Fruit fly (Drosophila melanogaster) whole organism, embryonic: ENCODE data around the gene wapl.
A peak's percentile ranks its signal among the peaks of the same experiment; 100 is the strongest.

Experiments used
- ATbp ChIP-seq: fragments of 200-800 bp; sonication (Bioruptor generic); optimal IDR thresholded peaks from 2 replicates; lab custom pipeline; 2017; ENCODE audit warnings: missing biosample characterization, mild to moderate bottlenecking, missing genetic modification characterization, missing genetic modification reagents
- Aef1 ChIP-seq: fragments of 200-800 bp; sonication (Bioruptor generic); IDR thresholded peaks from 3 replicates; pipeline ENCODE4 v1.3.6; 2022; ENCODE audit warnings: missing biosample characterization, missing genetic modification characterization
- CG10209 ChIP-seq: fragments of 200-800 bp; sonication (Bioruptor generic); optimal IDR thresholded peaks from 3 replicates; lab custom pipeline; 2017; ENCODE audit warnings: missing biosample characterization, mild to moderate bottlenecking, missing genetic modification characterization, missing genetic modification reagents
- CG10462 ChIP-seq: fragments of 200-800 bp; sonication (Bioruptor generic); optimal IDR thresholded peaks from 2 replicates; lab custom pipeline; 2016; ENCODE audit warnings: missing biosample characterization, missing genetic modification characterization
- CG11456 ChIP-seq: fragments of 200-800 bp; sonication (Bioruptor generic); IDR thresholded peaks from 3 replicates; pipeline ENCODE4 v1.3.6; 2022; ENCODE audit warnings: missing biosample characterization, missing genetic modification characterization
- CG11695 ChIP-seq: fragments of 200-800 bp; sonication (Bioruptor generic); IDR thresholded peaks from 3 replicates; pipeline ENCODE4 v1.3.6; 2022; ENCODE audit warnings: missing biosample characterization, missing genetic modification characterization
- CG12299 ChIP-seq: fragments of 200-800 bp; sonication (Bioruptor generic); optimal IDR thresholded peaks from 2 replicates; lab custom pipeline; 2018; ENCODE audit warnings: missing biosample characterization, mild to moderate bottlenecking, missing genetic modification characterization
- CG15479 ChIP-seq: fragments of 200-800 bp; sonication (Bioruptor generic); optimal IDR thresholded peaks from 3 replicates; lab custom pipeline; 2019; ENCODE audit warnings: missing biosample characterization, mild to moderate bottlenecking, missing genetic modification characterization, moderate library complexity
- CG15601 ChIP-seq: fragments of 200-800 bp; sonication (Bioruptor generic); optimal IDR thresholded peaks from 3 replicates; lab custom pipeline; 2019; ENCODE audit warnings: missing biosample characterization, mild to moderate bottlenecking, missing genetic modification characterization, moderate library complexity
- CG1792 ChIP-seq: fragments of 200-800 bp; sonication (Bioruptor generic); optimal IDR thresholded peaks from 2 replicates; lab custom pipeline; 2016; ENCODE audit warnings: missing biosample characterization, missing genetic modification characterization
- CG3065 ChIP-seq: fragments of 200-800 bp; sonication (Bioruptor generic); optimal IDR thresholded peaks from 2 replicates; lab custom pipeline; 2016; ENCODE audit warnings: missing biosample characterization, missing genetic modification characterization
- CG3163 ChIP-seq: fragments of 200-800 bp; sonication (Bioruptor generic); optimal IDR thresholded peaks from 3 replicates; lab custom pipeline; 2016; ENCODE audit warnings: missing biosample characterization, missing genetic modification characterization
- CG32772 ChIP-seq: fragments of 200-800 bp; sonication (Bioruptor generic); IDR thresholded peaks from 2 replicates; pipeline ENCODE4 v1.3.6; 2022; ENCODE audit warnings: missing biosample characterization, missing genetic modification characterization
- CG3995 ChIP-seq: fragments of 200-800 bp; sonication (Bioruptor generic); optimal IDR thresholded peaks from 3 replicates; lab custom pipeline; 2016; ENCODE audit warnings: missing biosample characterization, missing genetic modification characterization
- CG42726 ChIP-seq: fragments of 200-800 bp; sonication (Bioruptor generic); IDR thresholded peaks from 2 replicates; pipeline ENCODE4 v1.3.6; 2022; ENCODE audit warnings: missing biosample characterization, missing genetic modification characterization; ENCODE audit not compliant: partially characterized antibody
- CG9876 ChIP-seq: fragments of 200-800 bp; sonication (Bioruptor generic); optimal IDR thresholded peaks from 2 replicates; lab custom pipeline; 2016; ENCODE audit warnings: missing biosample characterization, missing genetic modification characterization
- Doc2 ChIP-seq: fragments of 200-800 bp; sonication (Bioruptor generic); IDR thresholded peaks from 2 replicates; pipeline ENCODE4 v1.3.6; 2022; ENCODE audit warnings: missing biosample characterization, missing genetic modification characterization
- Dref ChIP-seq: fragments of 200-800 bp; sonication (Bioruptor generic); IDR thresholded peaks from 2 replicates; pipeline ENCODE4 v1.3.6; 2022; ENCODE audit warnings: missing biosample characterization, missing genetic modification characterization
- Ets65A ChIP-seq: fragments of 200-800 bp; sonication (Bioruptor generic); peaks from one replicate; lab custom pipeline; 2016; ENCODE audit warnings: missing biosample characterization, missing genetic modification characterization
- GATAe ChIP-seq: fragments of 200-800 bp; sonication (Bioruptor generic); conservative IDR thresholded peaks from 2 replicates; pipeline ENCODE4 v1.3.6; 2022; ENCODE audit warnings: missing biosample characterization, missing genetic modification characterization
- HLH4C ChIP-seq: fragments of 200-800 bp; sonication (Bioruptor generic); IDR thresholded peaks from 3 replicates; pipeline ENCODE4 v1.3.6; 2022; ENCODE audit warnings: missing biosample characterization, missing genetic modification characterization; ENCODE audit not compliant: partially characterized antibody
- HmgZ ChIP-seq: fragments of 200-800 bp; sonication (Bioruptor generic); optimal IDR thresholded peaks from 2 replicates; lab custom pipeline; 2018; ENCODE audit warnings: missing biosample characterization, mild to moderate bottlenecking, missing genetic modification characterization
- Hr78 ChIP-seq, 2 experiments: fragments of 200-800 bp in 1 of 2; fragments of >200 bp in 1 of 2; sonication (Bioruptor generic) in 1 of 2; optimal IDR thresholded peaks; 2 replicates each; lab custom pipeline; 2017 to 2019; ENCODE audit warnings: missing biosample characterization in 2 of 2, missing genetic modification characterization in 2 of 2, mild to moderate bottlenecking in 1 of 2, moderate library complexity in 1 of 2
- Mad ChIP-seq: fragments of 200-800 bp; sonication (Bioruptor generic); optimal IDR thresholded peaks from 2 replicates; lab custom pipeline; 2016; ENCODE audit warnings: missing biosample characterization, missing genetic modification characterization
- NC2α ChIP-seq: fragments of 200-800 bp; sonication (Bioruptor generic); optimal IDR thresholded peaks from 2 replicates; lab custom pipeline; 2016; ENCODE audit warnings: missing biosample characterization, missing genetic modification characterization
- Oaz ChIP-seq: fragments of 200-800 bp; sonication (Bioruptor generic); IDR thresholded peaks from 2 replicates; pipeline ENCODE4 v1.3.6; 2022; ENCODE audit warnings: missing biosample characterization, missing genetic modification characterization
- Spps ChIP-seq: fragments of 200-800 bp; sonication (Bioruptor generic); optimal IDR thresholded peaks from 2 replicates; lab custom pipeline; 2018; ENCODE audit warnings: missing biosample characterization, mild to moderate bottlenecking, missing genetic modification characterization
- Ssrp ChIP-seq: fragments of 200-800 bp; sonication (Bioruptor generic); optimal IDR thresholded peaks from 2 replicates; lab custom pipeline; 2018; ENCODE audit warnings: missing biosample characterization, mild to moderate bottlenecking, missing genetic modification characterization, moderate library complexity
- az2 ChIP-seq: fragments of 200-800 bp; sonication (Bioruptor generic); optimal IDR thresholded peaks from 3 replicates; lab custom pipeline; 2016; ENCODE audit warnings: missing biosample characterization, missing genetic modification characterization
- bab2 ChIP-seq: fragments of 200-800 bp; sonication (Bioruptor generic); optimal IDR thresholded peaks from 2 replicates; lab custom pipeline; 2016; ENCODE audit warnings: missing biosample characterization, missing genetic modification characterization
- bcd ChIP-seq: fragments of 200-800 bp; sonication (Bioruptor generic); optimal IDR thresholded peaks from 2 replicates; lab custom pipeline; 2017; ENCODE audit warnings: missing biosample characterization, mild to moderate bottlenecking, missing genetic modification characterization
- chinmo ChIP-seq: fragments of 200-800 bp; sonication (Bioruptor generic); IDR thresholded peaks from 4 replicates; pipeline ENCODE4 v1.3.6; 2022; ENCODE audit warnings: missing biosample characterization, missing genetic modification characterization; ENCODE audit not compliant: partially characterized antibody
- cwo ChIP-seq: fragments of 200-800 bp; sonication (Bioruptor generic); optimal IDR thresholded peaks from 3 replicates; lab custom pipeline; 2017; ENCODE audit warnings: missing biosample characterization, missing genetic modification characterization, mild to moderate bottlenecking, moderate library complexity, missing genetic modification reagents
- exex ChIP-seq: fragments of 200-800 bp; sonication (Bioruptor generic); optimal IDR thresholded peaks from 4 replicates; lab custom pipeline; 2018; ENCODE audit warnings: missing biosample characterization, mild to moderate bottlenecking, missing genetic modification characterization, moderate library complexity
- ham ChIP-seq: fragments of 200-800 bp; sonication (Bioruptor generic); IDR thresholded peaks from 2 replicates; pipeline ENCODE4 v1.3.6; 2022; ENCODE audit warnings: missing biosample characterization, missing genetic modification characterization
- hbn ChIP-seq: fragments of 200-800 bp; sonication (Bioruptor generic); IDR thresholded peaks from 2 replicates; pipeline ENCODE4 v1.3.6; 2022; ENCODE audit warnings: missing biosample characterization, missing genetic modification characterization; ENCODE audit not compliant: partially characterized antibody
- jigr1 ChIP-seq: fragments of 200-800 bp; sonication (Bioruptor generic); IDR thresholded peaks from 3 replicates; pipeline ENCODE4 v1.3.6; 2022; ENCODE audit warnings: missing biosample characterization, missing genetic modification characterization
- jumu ChIP-seq: fragments of 200-800 bp; sonication (Bioruptor generic); optimal IDR thresholded peaks from 3 replicates; lab custom pipeline; 2016; ENCODE audit warnings: missing biosample characterization, missing genetic modification characterization
- maf-S ChIP-seq: fragments of 200-800 bp; sonication (Bioruptor generic); optimal IDR thresholded peaks from 2 replicates; lab custom pipeline; 2016; ENCODE audit warnings: missing biosample characterization, missing genetic modification characterization
- nmo ChIP-seq: fragments of 200-800 bp; sonication (Bioruptor generic); optimal IDR thresholded peaks from 2 replicates; lab custom pipeline; 2018; ENCODE audit warnings: missing biosample characterization, mild to moderate bottlenecking, missing genetic modification characterization, moderate library complexity
- prd ChIP-seq, 3 experiments: fragments of >200 bp in 2 of 3; fragments of 200-800 bp in 1 of 3; sonication (Bioruptor generic) in 1 of 3; optimal IDR thresholded peaks in 2 of 3; IDR thresholded peaks in 1 of 3; 2 replicates in 2 of 3; 3 replicates in 1 of 3; pipeline versions ENCODE4 v1.3.6 to Lab custom; 2017 to 2022; ENCODE audit warnings: missing biosample characterization in 1 of 3, missing genetic modification characterization in 1 of 3
- psq ChIP-seq: fragments of 200-800 bp; sonication (Bioruptor generic); optimal IDR thresholded peaks from 2 replicates; lab custom pipeline; 2017; ENCODE audit warnings: missing biosample characterization, missing genetic modification characterization
- pum ChIP-seq: fragments of 200-800 bp; sonication (Bioruptor generic); optimal IDR thresholded peaks from 2 replicates; lab custom pipeline; 2016; ENCODE audit warnings: missing biosample characterization, missing genetic modification characterization
- sens ChIP-seq: fragments of 200-800 bp; sonication (Bioruptor generic); peaks from one replicate; lab custom pipeline; 2016; ENCODE audit warnings: missing biosample characterization, missing genetic modification characterization
- sim ChIP-seq: fragments of 200-800 bp; sonication (Bioruptor generic); IDR thresholded peaks from 2 replicates; pipeline ENCODE4 v1.3.6; 2022; ENCODE audit warnings: missing biosample characterization, missing genetic modification characterization
- tap ChIP-seq: fragments of 200-800 bp; optimal IDR thresholded peaks from 3 replicates; lab custom pipeline; 2019; ENCODE audit warnings: missing biosample characterization, mild to moderate bottlenecking, missing genetic modification characterization, moderate library complexity
- tup ChIP-seq: fragments of 200-800 bp; sonication (Bioruptor generic); optimal IDR thresholded peaks from 2 replicates; lab custom pipeline; 2016; ENCODE audit warnings: missing biosample characterization, mild to moderate bottlenecking, missing genetic modification characterization, moderate library complexity
- vfl ChIP-seq: fragments of 200-800 bp; sonication (Bioruptor generic); optimal IDR thresholded peaks from 2 replicates; lab custom pipeline; 2016; ENCODE audit warnings: missing biosample characterization, missing genetic modification characterization
- yki ChIP-seq: fragments of >200 bp; optimal IDR thresholded peaks from 3 replicates; lab custom pipeline; 2018

The wapl gene

dm6 chrX:2123965-2124688, 34.7 kb downstream of the wapl start (continued):
- peak; percentile 72 for TF ChIP-seq Oaz (GFP tag; lab: Robert Waterston, UW)
- peak; percentile 36; the same call in 1 of the 2 replicates for TF ChIP-seq Dref (GFP tag; lab: Robert Waterston, UW)
- peak; percentile 96 for TF ChIP-seq cwo (GFP tag; lab: Kevin White, UChicago)
- peak; percentile 96 for TF ChIP-seq CG11695 (GFP tag; lab: Robert Waterston, UW)
- TF ChIP-seq Ssrp, result peak; percentile 98
- TF ChIP-seq prd (optimal IDR thresholded peaks at IDR 0.05; lab: Kevin White, UChicago), result no peak
- TF ChIP-seq prd (GFP tag; IDR thresholded peaks at IDR 0.05; lab: Robert Waterston, UW), result peak; percentile 95
- TF ChIP-seq Mad (GFP tag; lab: Kevin White, UChicago), result peak; percentile 60
- TF ChIP-seq ATbp (GFP tag; lab: Kevin White, UChicago), result peak; percentile 95
- TF ChIP-seq Spps (tag; lab: Kevin White, UChicago), result peak; percentile 97
- TF ChIP-seq CG10209, result peak; percentile 99
- TF ChIP-seq CG3995 (GFP tag; lab: Kevin White, UChicago), result peak; percentile 48
- TF ChIP-seq Ets65A (GFP tag; lab: Kevin White, UChicago), result peak; percentile 94
- TF ChIP-seq chinmo (GFP tag; lab: Robert Waterston, UW), result no peak
- TF ChIP-seq bab2 (GFP tag; lab: Kevin White, UChicago), result peak; percentile 82
- peak; percentile 97 for TF ChIP-seq bcd (GFP tag; lab: Kevin White, UChicago)
- peak; percentile 86 for TF ChIP-seq CG10462 (GFP tag; lab: Kevin White, UChicago)
- TF ChIP-seq vfl, result peak; percentile 68
- peak; percentile 76 for TF ChIP-seq pum
- peak; percentile 94 for TF ChIP-seq sens (GFP tag; lab: Kevin White, UChicago)
- TF ChIP-seq CG1792 (GFP tag; lab: Kevin White, UChicago), result peak; percentile 73
- peak; percentile 64 for TF ChIP-seq CG15479 (GFP tag; lab: Kevin White, UChicago)
- peak in 1 of 2 experiments; percentile 92 for TF ChIP-seq Hr78 (GFP tag; optimal IDR thresholded peaks at IDR 0.05; lab: Kevin White, UChicago)
- TF ChIP-seq CG11456 (GFP tag; lab: Robert Waterston, UW), result peak; percentile 93
- peak; percentile 94 for TF ChIP-seq CG12299
- peak; percentile 67; the same call in 1 of the 2 replicates for TF ChIP-seq Doc2 (GFP tag; lab: Robert Waterston, UW)
- TF ChIP-seq exex (tag; lab: Kevin White, UChicago), result peak; percentile 87
- TF ChIP-seq sim (GFP tag; lab: Robert Waterston, UW), result no peak; the same call in 1 of the 2 replicates
- peak; percentile 97 for TF ChIP-seq CG15601 (tag; lab: Kevin White, UChicago)
- peak; percentile 92 for TF ChIP-seq Aef1 (GFP tag; lab: Robert Waterston, UW)
- peak; percentile 62 for TF ChIP-seq NC2α
- peak; percentile 91 for TF ChIP-seq tup
- TF ChIP-seq CG3163 (GFP tag; lab: Kevin White, UChicago), result no peak
- 0 out of 2 replicates have a peak, but pooled peaks have one; percentile 13 for TF ChIP-seq GATAe (GFP tag; lab: Robert Waterston, UW)
- peak; percentile 14 for TF ChIP-seq yki (lab: Kevin White, UChicago)
- no peak for TF ChIP-seq CG42726 (GFP tag; lab: Robert Waterston, UW)
- TF ChIP-seq az2, result peak; percentile 94
- TF ChIP-seq CG9876 (GFP tag; lab: Kevin White, UChicago), result peak; percentile 66
- peak; percentile 96 for TF ChIP-seq tap (tag; lab: Kevin White, UChicago)
- TF ChIP-seq maf-S (GFP tag; lab: Kevin White, UChicago), result peak; percentile 59
- TF ChIP-seq HmgZ (tag; lab: Kevin White, UChicago), result peak; percentile 81
- TF ChIP-seq nmo (GFP tag; lab: Kevin White, UChicago), result peak; percentile 99
- peak; percentile 89 for TF ChIP-seq CG3065 (GFP tag; lab: Kevin White, UChicago)
- TF ChIP-seq ham (GFP tag; lab: Robert Waterston, UW), result peak; percentile 71
- no peak for TF ChIP-seq hbn (GFP tag; lab: Robert Waterston, UW)
- peak; percentile 71 for TF ChIP-seq psq (GFP tag; lab: Kevin White, UChicago)
- TF ChIP-seq jumu (GFP tag; lab: Kevin White, UChicago), result peak; percentile 83
- peak; percentile 90 for TF ChIP-seq CG32772 (GFP tag; lab: Robert Waterston, UW)
- peak; percentile 88; the same call in 2 of the 3 replicates for TF ChIP-seq jigr1
- no peak for TF ChIP-seq HLH4C
